Fruit fly (Drosophila melanogaster): ENCODE measurements around the gene CG42266.

The CG42266 gene

DNA sequence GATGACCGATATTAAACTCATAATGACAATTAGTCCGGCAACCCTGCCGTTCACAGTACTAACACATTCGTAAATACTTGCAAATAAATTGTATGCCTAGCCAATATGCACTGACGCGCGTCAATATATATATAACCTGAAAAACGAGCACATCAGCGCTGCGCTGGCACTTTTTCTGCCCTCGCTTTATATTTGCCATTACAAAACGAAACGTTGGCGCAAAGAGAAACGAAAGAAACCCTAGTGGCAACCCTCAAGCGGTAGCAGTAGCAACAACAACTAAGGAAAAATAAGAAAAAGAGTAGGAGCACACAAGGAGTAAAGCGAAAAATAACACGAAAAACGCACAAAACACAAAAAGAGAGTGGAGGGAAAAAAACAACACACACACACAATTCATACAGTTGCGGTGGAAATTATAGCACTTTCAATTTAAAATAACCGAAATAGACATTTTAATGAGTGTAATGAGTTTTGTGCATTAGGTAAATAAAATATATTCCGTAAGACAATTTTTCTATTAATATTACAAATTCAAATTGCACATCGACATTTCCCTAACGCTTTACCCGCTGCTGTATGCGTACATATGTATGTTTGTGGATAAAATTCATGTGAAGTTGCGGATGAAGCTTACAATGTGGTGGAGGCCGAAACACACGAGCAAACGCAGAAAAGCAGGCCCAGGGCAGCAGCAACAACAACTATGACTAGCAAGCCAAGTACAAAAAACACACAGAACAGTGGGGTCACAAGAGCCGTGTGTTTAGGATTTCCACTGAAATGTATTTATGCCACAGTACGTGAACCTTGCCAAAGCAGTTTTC is 10.8 kb upstream of the CG42266 start (continued):
- TF ChIP-seq CG2116 (GFP tag; optimal IDR thresholded peaks at IDR 0.05), result peak; percentile 89
- peak; percentile 95 for TF ChIP-seq Gsc (GFP tag; IDR thresholded peaks at IDR 0.05)
- TF ChIP-seq luna (GFP tag; optimal IDR thresholded peaks at IDR 0.05), result peak; percentile 90
- TF ChIP-seq gce (GFP tag; IDR thresholded peaks at IDR 0.05), result peak; percentile 99
- peak; percentile 97 for TF ChIP-seq twi (tag; optimal IDR thresholded peaks at IDR 0.05)
- peak in 1 of 2 experiments; percentile 40 for TF ChIP-seq Trl (optimal IDR thresholded peaks at IDR 0.05)
- peak; percentile 98 for TF ChIP-seq Trl (GFP tag; optimal IDR thresholded peaks at IDR 0.05)
- no peak for TF ChIP-seq mld (GFP tag; IDR thresholded peaks at IDR 0.05; ENCODE audit: partially characterized antibody)
- TF ChIP-seq CG6654 (GFP tag; optimal IDR thresholded peaks at IDR 0.05), result peak; percentile 93
- peak; percentile 100 for TF ChIP-seq Med (GFP tag)
- TF ChIP-seq CG10462 (GFP tag; optimal IDR thresholded peaks at IDR 0.05), result peak; percentile 98
- TF ChIP-seq fd102C (GFP tag; optimal IDR thresholded peaks at IDR 0.05), result peak; percentile 92
- peak; percentile 28 for TF ChIP-seq CG13287 (GFP tag; IDR thresholded peaks at IDR 0.05; ENCODE audit: partially characterized antibody)
- TF ChIP-seq kni (GFP tag; optimal IDR thresholded peaks at IDR 0.05), result peak; percentile 98
- peak; percentile 99 for TF ChIP-seq CG2202 (tag; optimal IDR thresholded peaks at IDR 0.05)
- peak; percentile 99 for TF ChIP-seq CG10147 (GFP tag; optimal IDR thresholded peaks at IDR 0.05)
- peak; percentile 99 for TF ChIP-seq Max (GFP tag; optimal IDR thresholded peaks at IDR 0.05)
- no peak for TF ChIP-seq sna (GFP tag; IDR thresholded peaks at IDR 0.05; ENCODE audit: partially characterized antibody)
- TF ChIP-seq CG14710 (tag; optimal IDR thresholded peaks at IDR 0.05), result peak; percentile 98
- peak; percentile 99 for TF ChIP-seq salm (tag; optimal IDR thresholded peaks at IDR 0.05)
- peak; percentile 99 for TF ChIP-seq CG2199 (GFP tag; IDR thresholded peaks at IDR 0.05)
- TF ChIP-seq ash1 (GFP tag; optimal IDR thresholded peaks at IDR 0.05), result peak; percentile 97
- TF ChIP-seq CG16863 (GFP tag; optimal IDR thresholded peaks at IDR 0.05), result peak; percentile 98
- TF ChIP-seq abd-A (tag; optimal IDR thresholded peaks at IDR 0.05), result peak; percentile 95
- no peak for TF ChIP-seq HLH4C (GFP tag; IDR thresholded peaks at IDR 0.05; ENCODE audit: partially characterized antibody)
- TF ChIP-seq Hmr (GFP tag; optimal IDR thresholded peaks at IDR 0.05), result peak; percentile 99
- TF ChIP-seq CTCF (GFP tag; optimal IDR thresholded peaks at IDR 0.05), result peak; percentile 71
- TF ChIP-seq lmd (GFP tag; IDR thresholded peaks at IDR 0.05), result peak; percentile 99
- peak; percentile 97 for TF ChIP-seq Dad (GFP tag; optimal IDR thresholded peaks at IDR 0.05)
- TF ChIP-seq CG8359 (GFP tag; optimal IDR thresholded peaks at IDR 0.05; ENCODE audit: borderline replicate concordance), result peak; percentile 94
- peak; percentile 99 for TF ChIP-seq nau (GFP tag; optimal IDR thresholded peaks at IDR 0.05)
- TF ChIP-seq CG10959 (GFP tag; IDR thresholded peaks at IDR 0.05), result peak; percentile 98
- TF ChIP-seq Camta (GFP tag; optimal IDR thresholded peaks at IDR 0.05), result peak; percentile 98
- peak; percentile 98 for TF ChIP-seq scrt (GFP tag; optimal IDR thresholded peaks at IDR 0.05)
- no peak for TF ChIP-seq Doc3 (GFP tag; IDR thresholded peaks at IDR 0.05; ENCODE audit: partially characterized antibody)
- TF ChIP-seq ara (GFP tag; IDR thresholded peaks at IDR 0.05), result peak; percentile 99
- TF ChIP-seq ATbp (GFP tag; optimal IDR thresholded peaks at IDR 0.05), result peak; percentile 99
- TF ChIP-seq CG11695 (GFP tag; IDR thresholded peaks at IDR 0.05), result peak; percentile 99
- peak; percentile 94 for TF ChIP-seq CG31365 (tag; optimal IDR thresholded peaks at IDR 0.05)
- peak; percentile 72 for TF ChIP-seq Elba2 (GFP tag; optimal IDR thresholded peaks at IDR 0.05)
- TF ChIP-seq danr (GFP tag; IDR thresholded peaks at IDR 0.05), result peak; percentile 98
- peak; percentile 99 for TF ChIP-seq CG8388 (GFP tag; optimal IDR thresholded peaks at IDR 0.05)
- peak; percentile 98 for TF ChIP-seq HLH54F (GFP tag; optimal IDR thresholded peaks at IDR 0.05)
- TF ChIP-seq CG18011 (GFP tag; optimal IDR thresholded peaks at IDR 0.05), result peak; percentile 93
- TF ChIP-seq CG9437 (GFP tag; optimal IDR thresholded peaks at IDR 0.05), result peak; percentile 95
- TF ChIP-seq CG2712 (tag; optimal IDR thresholded peaks at IDR 0.05), result peak; percentile 99
- TF ChIP-seq gem (tag; optimal IDR thresholded peaks at IDR 0.05), result peak; percentile 100
- TF ChIP-seq Hand (GFP tag; optimal IDR thresholded peaks at IDR 0.05), result peak; percentile 99
- TF ChIP-seq CG17328 (GFP tag; IDR thresholded peaks at IDR 0.05), result peak; percentile 99

Measured in whole organism, embryonic.